Worm (Caenorhabditis elegans) whole organism, young adult: ENCODE measurements around the gene ins-11.

Experiments used
- B0336.3 ChIP-seq: fragments of 200-800 bp; sonication (Bioruptor generic); IDR thresholded peaks from 2 replicates; pipeline ENCODE4 v1.3.6; 2022; ENCODE audit warnings: missing genetic modification characterization, missing compliant biosample characterization
- F23B12.7 ChIP-seq: sonication (generic microtip); optimal IDR thresholded peaks from 2 replicates; lab custom pipeline; 2017; ENCODE audit warnings: missing genetic modification characterization, mild to moderate bottlenecking, missing compliant biosample characterization, antibody characterized with exemption, moderate library complexity; ENCODE audit not compliant: insufficient read depth
- F55B11.4 ChIP-seq: sonication (generic microtip); optimal IDR thresholded peaks from 2 replicates; lab custom pipeline; 2016; ENCODE audit warnings: missing compliant biosample characterization, missing genetic modification characterization, borderline replicate concordance; ENCODE audit not compliant: insufficient read depth
- atf-7 ChIP-seq: sonication (generic microtip); optimal IDR thresholded peaks from 2 replicates; lab custom pipeline; 2017; ENCODE audit warnings: mild to moderate bottlenecking, missing genetic modification characterization, missing compliant biosample characterization
- dpl-1 ChIP-seq: fragments of 150-350 bp; optimal IDR thresholded peaks from 2 replicates; lab custom pipeline; 2014; ENCODE audit warnings: missing biosample characterization, missing genetic modification reagents, missing genetic modification characterization
- efl-1 ChIP-seq: fragments of 150-350 bp; optimal IDR thresholded peaks from 2 replicates; lab custom pipeline; 2014; ENCODE audit warnings: missing biosample characterization, missing genetic modification reagents, missing genetic modification characterization
- let-607 ChIP-seq, 2 experiments: fragments of 200-800 bp in 1 of 2; sonication (Bioruptor generic) in 1 of 2; sonication (generic microtip) in 1 of 2; optimal IDR thresholded peaks; 2 replicates each; lab custom pipeline; 2016 to 2018; ENCODE audit warnings: mild to moderate bottlenecking in 2 of 2, missing compliant biosample characterization in 2 of 2, missing genetic modification characterization in 2 of 2, moderate library complexity in 2 of 2, missing genotype in 1 of 2
- madf-6 ChIP-seq: fragments of 200-800 bp; sonication (Bioruptor generic); IDR thresholded peaks from 2 replicates; pipeline ENCODE4 v1.3.6; 2022; ENCODE audit warnings: missing genetic modification reagents, missing genetic modification characterization, missing compliant biosample characterization
- pha-4 ChIP-seq: fragments of 150-350 bp; sonication (generic microtip); optimal IDR thresholded peaks from 2 replicates; lab custom pipeline; 2014; ENCODE audit warnings: missing biosample characterization, missing genetic modification reagents, missing genetic modification characterization
- snpc-4 ChIP-seq, 5 experiments: fragments of 150-350 bp in 1 of 5; sonication (generic microtip) in 4 of 5; optimal IDR thresholded peaks; 2 replicates each; lab custom pipeline; 2014 to 2018; ENCODE audit warnings: missing genetic modification characterization in 5 of 5, missing biosample characterization in 3 of 5, antibody characterized with exemption in 2 of 5, mild to moderate bottlenecking in 2 of 5, missing compliant biosample characterization in 2 of 5, missing genotype in 2 of 5, moderate library complexity in 2 of 5, missing genetic modification reagents in 1 of 5
- unc-130 ChIP-seq: sonication (generic microtip); optimal IDR thresholded peaks from 2 replicates; lab custom pipeline; 2016; ENCODE audit warnings: missing genetic modification reagents, missing genetic modification characterization, missing compliant biosample characterization

ce11 chrII:5603194-5603593 lies 46.7 kb downstream of the ins-11 start, which contains the start of gene C17G10.6:
- TF ChIP-seq atf-7 (no peak), madf-6 (no peak), F55B11.4 (no peak), efl-1 (GFP tag; lab: Kevin White, UChicago) (no peak), let-607 (tag; optimal IDR thresholded peaks at IDR 0.05; lab: Kevin White, UChicago) (no peak), snpc-4 (GFP tag; optimal IDR thresholded peaks at IDR 0.05; lab: Kevin White, UChicago) (no peak), snpc-4 (tag; optimal IDR thresholded peaks at IDR 0.05; lab: Kevin White, UChicago) (no peak), B0336.3 (GFP tag; lab: Robert Waterston, UW) (no peak), unc-130 (GFP tag; lab: Kevin White, UChicago) (no peak), pha-4 (no peak), F23B12.7 (tag; lab: Kevin White, UChicago) (no peak), dpl-1 (no peak)
